Fruit fly (Drosophila melanogaster): Measurements from ENCODE around the gene spg.

DNA sequence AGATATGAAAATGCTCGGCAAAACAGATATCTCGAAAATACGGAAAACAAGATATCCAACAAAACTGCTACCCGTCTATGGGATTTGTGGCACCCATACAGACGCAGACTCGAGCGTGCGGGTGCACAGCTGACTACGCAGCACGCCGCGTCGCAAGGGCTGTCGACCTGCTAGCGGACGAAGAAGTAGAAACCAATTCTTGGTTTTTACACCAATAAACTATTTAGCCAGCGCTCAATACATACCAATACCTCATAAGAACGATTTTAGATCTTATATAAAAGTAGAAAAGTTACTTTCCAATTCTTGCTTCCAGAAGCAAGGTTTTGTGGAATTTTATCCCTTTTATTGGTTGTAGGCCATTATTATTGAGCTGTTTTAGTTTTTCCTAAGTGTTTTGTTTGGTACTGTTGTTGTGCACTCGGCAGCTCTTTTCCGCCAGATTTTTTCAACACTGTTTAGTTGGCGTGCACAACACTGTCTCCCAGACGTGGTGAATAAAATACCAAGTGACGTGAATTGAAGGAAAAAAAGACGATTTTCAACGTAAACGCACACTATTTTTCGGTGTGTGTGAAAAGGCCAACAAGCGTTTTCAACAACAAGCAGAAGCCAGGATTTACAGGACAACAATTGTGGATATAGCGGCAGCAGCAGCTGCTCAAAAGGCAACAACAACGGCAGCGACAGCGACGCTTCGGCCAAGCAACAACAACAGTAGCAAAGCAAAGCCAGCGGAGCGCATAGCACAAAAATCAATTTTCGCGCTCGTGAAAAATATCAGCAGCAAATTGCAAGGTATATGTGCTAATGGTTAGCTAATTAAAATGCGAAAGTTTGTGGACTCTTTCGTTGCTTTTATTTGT lies 43.7 kb downstream of the spg start:
- TF ChIP-seq Clk (GFP tag; optimal IDR thresholded peaks at IDR 0.05) (peak; percentile 70), toe (GFP tag; optimal IDR thresholded peaks at IDR 0.05) (peak; percentile 89), ovo (GFP tag; optimal IDR thresholded peaks at IDR 0.05) (peak; percentile 54)
